Comparison of ENCODE assay signal across 1 fruit fly cellular context in the genomic region with DNA sequence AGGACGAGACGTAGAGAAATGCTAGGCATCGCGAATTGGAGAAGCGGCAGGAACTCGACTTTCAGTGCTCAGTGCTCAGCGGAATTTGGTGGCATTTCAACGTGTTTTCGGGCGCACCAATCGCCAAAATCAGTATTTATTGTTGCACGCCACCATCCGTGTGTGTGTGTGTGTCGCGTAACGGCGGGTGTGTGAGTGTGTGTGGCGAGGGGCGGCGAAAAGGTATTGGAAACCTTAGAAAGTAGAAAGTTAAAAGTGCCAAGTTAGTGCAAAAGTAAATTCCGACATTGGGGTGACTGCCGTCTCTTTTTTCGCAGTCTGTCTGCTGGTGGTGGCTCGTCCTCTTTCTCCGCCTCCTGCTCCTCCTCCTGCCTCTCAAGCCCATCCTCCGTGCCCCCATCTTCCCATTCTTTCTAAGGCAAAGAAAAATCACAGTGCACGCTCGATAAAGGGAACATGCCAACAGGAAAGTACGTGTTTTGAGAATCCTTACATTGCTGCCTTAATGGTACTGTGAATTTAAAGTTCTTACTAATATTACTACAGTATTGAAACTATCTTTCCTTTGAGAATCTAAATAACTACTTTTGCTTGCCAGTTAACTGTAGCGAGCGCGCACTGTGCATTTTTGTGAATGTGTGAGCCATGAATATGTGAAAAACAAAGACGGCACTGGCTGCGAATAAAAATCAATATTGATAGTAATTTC.
A peak's percentile ranks its signal among the peaks of the same experiment; 100 is the strongest.
TF ChIP-seq lines count a peak whose summit lies in the region.

No protein-coding gene starts in this region.

TF ChIP-seq in whole organism, embryonic, 481 proteins besides CTCF, POLR2A, EP300 and RAD21 (continued from another document):
- TF ChIP-seq Adf1 (GFP tag; IDR thresholded peaks at IDR 0.05; lab: Robert Waterston, UW) = no peak
- no peak for TF ChIP-seq stwl (tag; optimal IDR thresholded peaks at IDR 0.05; lab: Kevin White, UChicago)
- TF ChIP-seq CG4854 (GFP tag; optimal IDR thresholded peaks at IDR 0.05; lab: Kevin White, UChicago) = no peak
- no peak for TF ChIP-seq Hr78 (GFP tag; optimal IDR thresholded peaks at IDR 0.05; lab: Kevin White, UChicago)
- peak; percentile 18 for TF ChIP-seq CG1602 (GFP tag; optimal IDR thresholded peaks at IDR 0.05; lab: Kevin White, UChicago)
- peak; percentile 25; the same call in 1 of the 2 replicates for TF ChIP-seq esg (GFP tag; conservative IDR thresholded peaks at IDR 0.05; lab: Robert Waterston, UW)
- TF ChIP-seq chinmo (GFP tag; IDR thresholded peaks at IDR 0.05; lab: Robert Waterston, UW; ENCODE audit: partially characterized antibody) = no peak
- TF ChIP-seq CG7839 (tag; optimal IDR thresholded peaks at IDR 0.05; lab: Kevin White, UChicago) = peak; percentile 70
- peak; percentile 5 for TF ChIP-seq fd3F (GFP tag; optimal IDR thresholded peaks at IDR 0.05; lab: Kevin White, UChicago)
- peak; percentile 7 for TF ChIP-seq CG18476 (GFP tag; optimal IDR thresholded peaks at IDR 0.05; lab: Kevin White, UChicago)
- no peak for TF ChIP-seq hth (optimal IDR thresholded peaks at IDR 0.05; lab: Kevin White, UChicago)
- TF ChIP-seq zf30C (GFP tag; optimal IDR thresholded peaks at IDR 0.05; lab: Kevin White, UChicago) = no peak
- TF ChIP-seq CG9797 (GFP tag; optimal IDR thresholded peaks at IDR 0.05; lab: Kevin White, UChicago) = no peak
- peak; percentile 29 for TF ChIP-seq pum (GFP tag; optimal IDR thresholded peaks at IDR 0.05; lab: Kevin White, UChicago)
- no peak for TF ChIP-seq jigr1 (GFP tag; IDR thresholded peaks at IDR 0.05; lab: Robert Waterston, UW)
- peak; percentile 42 for TF ChIP-seq az2 (GFP tag; optimal IDR thresholded peaks at IDR 0.05; lab: Kevin White, UChicago)
- TF ChIP-seq Opbp (GFP tag; IDR thresholded peaks at IDR 0.05; lab: Robert Waterston, UW; ENCODE audit: partially characterized antibody) = no peak
- TF ChIP-seq lab (GFP tag; optimal IDR thresholded peaks at IDR 0.05; lab: Kevin White, UChicago) = peak; percentile 75
- TF ChIP-seq slp2 (GFP tag; optimal IDR thresholded peaks at IDR 0.05; lab: Kevin White, UChicago) = peak; percentile 24
- 0 out of 3 replicates have a peak, but pooled peaks have one; percentile 22 for TF ChIP-seq CG2889 (GFP tag; IDR thresholded peaks at IDR 0.05; lab: Robert Waterston, UW)
- peak; percentile 80 for TF ChIP-seq row (GFP tag; IDR thresholded peaks at IDR 0.05; lab: Robert Waterston, UW)
- peak; percentile 23; the same call in 1 of the 3 replicates for TF ChIP-seq CG11695 (GFP tag; IDR thresholded peaks at IDR 0.05; lab: Robert Waterston, UW)
- TF ChIP-seq CG5245 (GFP tag; optimal IDR thresholded peaks at IDR 0.05; lab: Kevin White, UChicago) = no peak
- no peak for TF ChIP-seq CG16863 (GFP tag; optimal IDR thresholded peaks at IDR 0.05; lab: Kevin White, UChicago)
- TF ChIP-seq CG7745 (tag; optimal IDR thresholded peaks at IDR 0.05; lab: Kevin White, UChicago) = no peak
- no peak for TF ChIP-seq CG8388 (GFP tag; optimal IDR thresholded peaks at IDR 0.05; lab: Kevin White, UChicago)
- TF ChIP-seq GATAe (GFP tag; conservative IDR thresholded peaks at IDR 0.05; lab: Robert Waterston, UW) = no peak
- peak; percentile 75 for TF ChIP-seq Awh (GFP tag; IDR thresholded peaks at IDR 0.05; lab: Robert Waterston, UW)
- TF ChIP-seq Med (GFP tag; lab: Kevin White, UChicago) = peak; percentile 89
- no peak for TF ChIP-seq maf-S (GFP tag; optimal IDR thresholded peaks at IDR 0.05; lab: Kevin White, UChicago)
- TF ChIP-seq so (GFP tag; IDR thresholded peaks at IDR 0.05; lab: Robert Waterston, UW) = 0 out of 3 replicates have a peak, but pooled peaks have one; percentile 30
- TF ChIP-seq CG17361 (GFP tag; IDR thresholded peaks at IDR 0.05; lab: Robert Waterston, UW) = peak; percentile 42; the same call in 1 of the 3 replicates
- no peak for TF ChIP-seq pnt (GFP tag; optimal IDR thresholded peaks at IDR 0.05; lab: Kevin White, UChicago)
- TF ChIP-seq sd (tag; optimal IDR thresholded peaks at IDR 0.05; lab: Kevin White, UChicago) = peak; percentile 24
- peak; percentile 62; the same call in 1 of the 2 replicates for TF ChIP-seq CG14014 (GFP tag; IDR thresholded peaks at IDR 0.05; lab: Robert Waterston, UW)
- TF ChIP-seq Sin3A (optimal IDR thresholded peaks at IDR 0.05; lab: Kevin White, UChicago) = no peak
- TF ChIP-seq ci (GFP tag; IDR thresholded peaks at IDR 0.05; lab: Robert Waterston, UW) = 0 out of 3 replicates have a peak, but pooled peaks have one; percentile 30
- peak; percentile 5 for TF ChIP-seq nmo (GFP tag; optimal IDR thresholded peaks at IDR 0.05; lab: Kevin White, UChicago)
- no peak for TF ChIP-seq CG2199 (GFP tag; IDR thresholded peaks at IDR 0.05; lab: Robert Waterston, UW)
- TF ChIP-seq CG1603 (tag; optimal IDR thresholded peaks at IDR 0.05; lab: Kevin White, UChicago) = peak; percentile 56
- peak; percentile 53 for TF ChIP-seq NfI (GFP tag; optimal IDR thresholded peaks at IDR 0.05; lab: Kevin White, UChicago)
- peak; percentile 25 for TF ChIP-seq CG17385 (GFP tag; optimal IDR thresholded peaks at IDR 0.05; lab: Kevin White, UChicago)
- peak; percentile 26; the same call in 1 of the 2 replicates for TF ChIP-seq Gsc (GFP tag; IDR thresholded peaks at IDR 0.05; lab: Robert Waterston, UW)
- no peak for TF ChIP-seq amos (GFP tag; IDR thresholded peaks at IDR 0.05; lab: Robert Waterston, UW; ENCODE audit: partially characterized antibody)
- peak; percentile 20 for TF ChIP-seq tin (GFP tag; optimal IDR thresholded peaks at IDR 0.05; lab: Kevin White, UChicago)
- peak; percentile 37 for TF ChIP-seq repo (GFP tag; optimal IDR thresholded peaks at IDR 0.05; lab: Kevin White, UChicago)
- peak; percentile 33; the same call in 1 of the 4 replicates for TF ChIP-seq Gug (GFP tag; IDR thresholded peaks at IDR 0.05; lab: Robert Waterston, UW)
- TF ChIP-seq eve (GFP tag; optimal IDR thresholded peaks at IDR 0.05; lab: Kevin White, UChicago) = no peak
- TF ChIP-seq CG12769 (tag; optimal IDR thresholded peaks at IDR 0.05; lab: Kevin White, UChicago) = peak; percentile 75
- no peak for TF ChIP-seq mam (GFP tag; optimal IDR thresholded peaks at IDR 0.05; lab: Kevin White, UChicago)
- no peak for TF ChIP-seq CG14965 (GFP tag; optimal IDR thresholded peaks at IDR 0.05; lab: Kevin White, UChicago; ENCODE audit: borderline replicate concordance)
- no peak for TF ChIP-seq Lim3 (GFP tag; IDR thresholded peaks at IDR 0.05; lab: Robert Waterston, UW)
- no peak for TF ChIP-seq tup (GFP tag; optimal IDR thresholded peaks at IDR 0.05; lab: Kevin White, UChicago)
- TF ChIP-seq Blimp-1 (GFP tag; optimal IDR thresholded peaks at IDR 0.05; lab: Kevin White, UChicago) = peak; percentile 43
- no peak for TF ChIP-seq CG3065 (GFP tag; optimal IDR thresholded peaks at IDR 0.05; lab: Kevin White, UChicago)
- no peak for TF ChIP-seq CG17186 (GFP tag; optimal IDR thresholded peaks at IDR 0.05; lab: Kevin White, UChicago)
- TF ChIP-seq Hr39 (optimal IDR thresholded peaks at IDR 0.05; lab: Kevin White, UChicago) = no peak
- no peak for TF ChIP-seq sqz (GFP tag; optimal IDR thresholded peaks at IDR 0.05; lab: Kevin White, UChicago)
- TF ChIP-seq salm (tag; optimal IDR thresholded peaks at IDR 0.05; lab: Kevin White, UChicago) = no peak
- TF ChIP-seq cas (GFP tag; IDR thresholded peaks at IDR 0.05; lab: Robert Waterston, UW) = no peak
- TF ChIP-seq NC2α (GFP tag; optimal IDR thresholded peaks at IDR 0.05; lab: Kevin White, UChicago) = no peak
- no peak for TF ChIP-seq exex (tag; optimal IDR thresholded peaks at IDR 0.05; lab: Kevin White, UChicago)
